Worm (Caenorhabditis elegans): ENCODE results near the gene srbc-67.

Gene srbc-67

DNA sequence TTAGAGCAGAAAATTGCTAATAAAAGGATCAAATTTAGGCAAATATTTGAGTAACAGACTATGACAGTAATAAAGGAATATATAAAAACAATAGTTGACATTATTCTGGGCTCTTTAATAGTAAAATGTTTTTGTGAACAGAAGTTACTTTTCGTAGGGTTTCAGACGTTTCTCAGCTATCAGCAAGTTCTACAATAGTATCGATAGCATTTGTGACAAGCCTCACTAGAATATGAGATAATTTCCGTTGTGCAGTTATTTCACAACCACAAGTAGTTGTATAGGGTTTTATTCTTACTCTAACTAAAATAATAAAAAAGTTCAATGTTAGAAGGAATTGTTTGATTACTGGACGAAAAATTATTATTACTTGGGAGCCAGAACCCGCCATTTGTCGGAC is 5.5 kb upstream of the srbc-67 start, which contains the start of gene srbc-68:
Gene srbc-68, minus strand, starts transcription at position 101 of the 400 bp plus-strand sequence.
- TF ChIP-seq pha-2 (tag; optimal IDR thresholded peaks at IDR 0.05) (no peak), madf-2 (tag; optimal IDR thresholded peaks at IDR 0.05) (no peak), nhr-232 (tag; optimal IDR thresholded peaks at IDR 0.05) (no peak), ahr-1 (tag; optimal IDR thresholded peaks at IDR 0.05) (no peak), pag-3 (tag; optimal IDR thresholded peaks at IDR 0.05; ENCODE audit: borderline replicate concordance) (no peak), pha-4 (tag; optimal IDR thresholded peaks at IDR 0.05) (no peak), ceh-30 (tag; optimal IDR thresholded peaks at IDR 0.05) (no peak), ceh-14 (tag; optimal IDR thresholded peaks at IDR 0.05) (no peak), ceh-48 (tag; optimal IDR thresholded peaks at IDR 0.05) (no peak), fkh-10 (GFP tag; optimal IDR thresholded peaks at IDR 0.05) (no peak)

ce11 chrV:3543344-3543743 is 2.3 kb upstream of the srbc-67 start, which contains the start of gene nhr-222:
TSS of gene nhr-222 (minus strand) at chrV:3543444.
- no peak for TF ChIP-seq npax-4 (tag; optimal IDR thresholded peaks at IDR 0.05)
- TF ChIP-seq fax-1 (tag; optimal IDR thresholded peaks at IDR 0.05) = no peak
- TF ChIP-seq pqm-1 (tag; optimal IDR thresholded peaks at IDR 0.05) = no peak
- TF ChIP-seq pros-1 (tag; optimal IDR thresholded peaks at IDR 0.05) = no peak
- no peak for TF ChIP-seq sox-4 (tag; optimal IDR thresholded peaks at IDR 0.05)
- TF ChIP-seq ttx-3 (tag; optimal IDR thresholded peaks at IDR 0.05) = no peak
- TF ChIP-seq ets-4 (tag; optimal IDR thresholded peaks at IDR 0.05) = no peak
- no peak for TF ChIP-seq ztf-16 (tag; optimal IDR thresholded peaks at IDR 0.05)
- no peak for TF ChIP-seq gmeb-2 (tag; optimal IDR thresholded peaks at IDR 0.05)
- TF ChIP-seq unc-55 (GFP tag; optimal IDR thresholded peaks at IDR 0.05) = no peak
- no peak for TF ChIP-seq elt-2 (tag; optimal IDR thresholded peaks at IDR 0.05)
- no peak for TF ChIP-seq ahr-1 (tag; optimal IDR thresholded peaks at IDR 0.05)
- TF ChIP-seq tbx-7 (tag; optimal IDR thresholded peaks at IDR 0.05) = no peak
- no peak for TF ChIP-seq Y22D7AL.16 (tag; optimal IDR thresholded peaks at IDR 0.05)
- TF ChIP-seq ceh-48 (tag; optimal IDR thresholded peaks at IDR 0.05) = no peak
- no peak for TF ChIP-seq tbx-2 (tag; optimal IDR thresholded peaks at IDR 0.05)

- TF ChIP-seq pqm-1 (tag; optimal IDR thresholded peaks at IDR 0.05) (no peak), hlh-30 (tag; optimal IDR thresholded peaks at IDR 0.05; ENCODE audit: insufficient read depth) (no peak), ama-1 (optimal IDR thresholded peaks at IDR 0.05) (no peak), rnt-1 (tag; optimal IDR thresholded peaks at IDR 0.05) (no peak), unc-3 (GFP tag; conservative IDR thresholded peaks at IDR 0.05) (no peak), unc-3 (tag; optimal IDR thresholded peaks at IDR 0.05) (no peak), lim-6 (tag; optimal IDR thresholded peaks at IDR 0.05) (no peak), ceh-14 (tag; optimal IDR thresholded peaks at IDR 0.05) (no peak), Y22D7AL.16 (tag; optimal IDR thresholded peaks at IDR 0.05) (no peak), ceh-18 (tag; optimal IDR thresholded peaks at IDR 0.05) (no peak), C08G9.2 (tag; optimal IDR thresholded peaks at IDR 0.05) (no peak), unc-42 (tag; optimal IDR thresholded peaks at IDR 0.05) (no peak), sox-2 (GFP tag; IDR thresholded peaks at IDR 0.05) (no peak), ahr-1 (tag; optimal IDR thresholded peaks at IDR 0.05) (no peak), pros-1 (tag; optimal IDR thresholded peaks at IDR 0.05) (no peak), hlh-8 (tag; optimal IDR thresholded peaks at IDR 0.05) (no peak), hlh-6 (tag; optimal IDR thresholded peaks at IDR 0.05) (no peak)
Observed at ce11 chrV:3538307-3538706, 2.7 kb downstream of the srbc-67 start, which contains the start of gene nhr-93. TSS of gene nhr-93 (minus strand) at chrV:3538407.

ce11 chrV:3535260-3535659 is 5.8 kb downstream of the srbc-67 start, which contains the start of gene nhr-221:
TSS of gene nhr-221 (minus strand) at chrV:3535360.
- TF ChIP-seq F13H6.1 (tag; optimal IDR thresholded peaks at IDR 0.05) = no peak

DNA sequence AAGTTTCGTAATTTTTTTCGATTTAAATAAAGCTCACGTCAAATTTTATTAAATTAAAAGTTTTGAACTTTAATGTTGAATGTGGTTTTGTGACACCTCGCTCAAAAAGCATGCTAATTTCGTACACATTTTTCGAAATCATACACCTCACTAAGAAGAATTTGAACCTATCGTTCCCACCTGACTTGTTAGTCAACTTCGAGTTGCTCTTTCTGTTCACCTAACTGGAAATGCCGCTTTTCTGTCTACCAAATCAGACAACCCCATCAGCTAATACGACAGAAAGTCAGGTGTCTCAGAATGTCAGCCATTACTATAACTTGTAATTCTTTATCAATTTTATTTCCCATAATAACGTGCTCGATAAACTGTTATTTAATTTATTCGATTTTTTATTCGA is 10.6 kb downstream of the srbc-67 start, which contains the start of gene srbc-66:
Gene srbc-66, plus strand, starts transcription at position 301 of the 400 bp plus-strand sequence.
- no peak for TF ChIP-seq unc-3 (GFP tag; conservative IDR thresholded peaks at IDR 0.05)
- no peak for TF ChIP-seq unc-3 (tag; optimal IDR thresholded peaks at IDR 0.05)
- TF ChIP-seq pha-4 (tag; optimal IDR thresholded peaks at IDR 0.05) = no peak
- TF ChIP-seq dmd-4 (tag; optimal IDR thresholded peaks at IDR 0.05; ENCODE audit: borderline replicate concordance) = no peak
- TF ChIP-seq ceh-31 (tag; optimal IDR thresholded peaks at IDR 0.05) = no peak
- TF ChIP-seq sox-2 (GFP tag; IDR thresholded peaks at IDR 0.05) = no peak
- no peak for TF ChIP-seq eyg-1 (tag; optimal IDR thresholded peaks at IDR 0.05)
- TF ChIP-seq che-1 (tag; optimal IDR thresholded peaks at IDR 0.05) = no peak
- TF ChIP-seq ceh-30 (tag; optimal IDR thresholded peaks at IDR 0.05) = no peak
- TF ChIP-seq ama-1 (optimal IDR thresholded peaks at IDR 0.05) = no peak
- no peak for TF ChIP-seq K09A11.1 (tag; optimal IDR thresholded peaks at IDR 0.05; ENCODE audit: insufficient read depth)
- no peak for TF ChIP-seq fax-1 (tag; optimal IDR thresholded peaks at IDR 0.05)
- TF ChIP-seq ttx-3 (tag; optimal IDR thresholded peaks at IDR 0.05) = no peak
- no peak for TF ChIP-seq lim-6 (tag; optimal IDR thresholded peaks at IDR 0.05)
- TF ChIP-seq Y22D7AL.16 (tag; optimal IDR thresholded peaks at IDR 0.05) = no peak
- no peak for TF ChIP-seq nfya-1 (tag; optimal IDR thresholded peaks at IDR 0.05)

All from whole organism, late embryonic.